Worm (Caenorhabditis elegans): ENCODE results near the gene csn-4.

DNA sequence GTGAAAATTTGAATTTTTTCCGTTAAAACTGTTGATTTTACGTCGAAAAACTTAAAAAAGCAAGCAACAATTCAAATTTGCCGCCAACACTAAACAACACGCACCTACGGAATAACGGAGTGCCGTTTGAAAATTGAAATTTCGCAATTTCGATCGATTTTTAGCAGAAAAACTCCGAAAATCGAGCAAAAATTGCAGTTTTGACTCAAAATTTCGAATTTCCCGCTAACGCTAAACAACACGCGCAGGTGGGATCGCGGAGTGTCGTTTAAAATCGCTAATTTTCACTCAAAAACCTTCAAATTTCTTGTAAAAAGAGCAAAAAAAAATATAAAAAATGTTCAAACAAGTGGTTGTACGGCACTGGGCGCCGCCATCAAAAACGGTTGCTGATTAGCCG is 28.3 kb downstream of the csn-4 start:
- TF ChIP-seq lin-13 (GFP tag; optimal IDR thresholded peaks at IDR 0.05) (no peak), lin-39 (tag; optimal IDR thresholded peaks at IDR 0.05) (no peak), lsy-2 (tag; optimal IDR thresholded peaks at IDR 0.05) (no peak), ztf-11 (tag; optimal IDR thresholded peaks at IDR 0.05) (no peak), aly-2 (tag; optimal IDR thresholded peaks at IDR 0.05) (no peak), ama-1 (optimal IDR thresholded peaks at IDR 0.05) (no peak), nhr-10 (tag; optimal IDR thresholded peaks at IDR 0.05) (no peak), unc-55 (GFP tag; optimal IDR thresholded peaks at IDR 0.05) (no peak), mdl-1 (tag; optimal IDR thresholded peaks at IDR 0.05) (no peak), unc-39 (tag; optimal IDR thresholded peaks at IDR 0.05) (no peak), nhr-23 (tag; optimal IDR thresholded peaks at IDR 0.05) (no peak), snpc-4 (tag; optimal IDR thresholded peaks at IDR 0.05) (no peak), mab-5 (tag; optimal IDR thresholded peaks at IDR 0.05) (no peak)
